Worm (Caenorhabditis elegans) whole organism, L4/young adult: Measurements from ENCODE around the gene meg-1.

ENCODE experiments used
- W03F9.2 ChIP-seq: fragments of 150-350 bp; optimal IDR thresholded peaks from 2 replicates; lab custom pipeline; 2014; ENCODE audit warnings: missing biosample characterization, missing genetic modification characterization
- dao-5 ChIP-seq: sonication (generic microtip); optimal IDR thresholded peaks from 2 replicates; lab custom pipeline; 2016; ENCODE audit warnings: missing genotype, missing genetic modification characterization, moderate library complexity, missing compliant biosample characterization
- him-1 ChIP-seq: sonication (generic microtip); optimal IDR thresholded peaks from 2 replicates; lab custom pipeline; 2016; ENCODE audit warnings: missing genotype, missing genetic modification reagents, missing genetic modification characterization, missing compliant biosample characterization

DNA sequence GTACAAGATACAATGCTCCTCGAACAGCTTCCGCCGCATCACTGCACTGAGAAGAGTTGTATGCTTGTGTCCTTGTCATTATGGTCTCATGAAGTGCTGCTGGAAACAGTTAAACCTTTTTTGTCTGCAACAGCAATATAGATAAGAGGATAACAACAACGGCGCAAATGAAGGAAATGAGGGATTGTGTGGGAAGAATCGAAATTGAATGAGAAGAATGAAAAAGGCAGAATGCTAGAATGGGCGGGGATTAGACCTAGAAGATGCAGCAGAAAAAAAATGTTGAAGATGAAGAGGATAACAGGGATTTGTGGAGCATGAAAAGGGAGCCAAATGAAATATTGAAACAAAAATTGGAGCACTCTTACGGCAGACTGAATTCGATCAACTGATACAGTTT, 36.2 kb downstream of the meg-1 start, which contains the start of gene sra-37:
- no peak for TF ChIP-seq him-1 (tag; lab: Kevin White, UChicago)
- TF ChIP-seq dao-5 (tag; lab: Kevin White, UChicago): no peak
- TF ChIP-seq W03F9.2: no peak
